Worm (Caenorhabditis elegans): Measurements from ENCODE around the gene B0310.1.

DNA sequence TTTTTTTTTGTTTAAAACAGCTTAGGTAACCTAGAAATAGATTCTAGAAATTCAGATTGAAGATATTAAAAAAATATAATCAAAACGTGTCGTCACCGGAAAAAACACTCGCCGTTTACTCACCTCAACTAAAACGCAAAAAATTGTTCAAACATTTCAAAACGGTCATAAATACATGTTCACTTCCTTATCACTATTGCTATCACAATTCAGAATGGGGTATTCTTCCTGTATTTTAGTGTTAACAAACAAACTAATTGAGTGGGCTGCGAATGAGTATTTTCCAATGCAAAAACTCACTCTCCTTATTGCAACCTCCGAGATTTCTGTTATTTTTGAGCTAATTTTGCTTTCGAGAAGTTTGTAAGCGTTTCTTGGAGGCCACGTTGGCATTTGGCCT, 43.2 kb upstream of the B0310.1 start, which contains the start of gene F52D1.2:
- TF ChIP-seq ceh-82 (tag; optimal IDR thresholded peaks at IDR 0.05) = no peak
- TF ChIP-seq tbx-2 (tag; optimal IDR thresholded peaks at IDR 0.05) = no peak
- no peak for TF ChIP-seq egl-27 (tag; optimal IDR thresholded peaks at IDR 0.05)
- no peak for TF ChIP-seq ceh-88 (GFP tag; IDR thresholded peaks at IDR 0.05)
- TF ChIP-seq nhr-47 (tag; optimal IDR thresholded peaks at IDR 0.05) = no peak
- no peak for TF ChIP-seq nhr-237 (tag; optimal IDR thresholded peaks at IDR 0.05)
- no peak for TF ChIP-seq unc-30 (tag; optimal IDR thresholded peaks at IDR 0.05)
- no peak for TF ChIP-seq unc-62 (GFP tag; optimal IDR thresholded peaks at IDR 0.05)
- TF ChIP-seq unc-98 (GFP tag; IDR thresholded peaks at IDR 0.05) = no peak
- TF ChIP-seq hpl-2 (GFP tag; optimal IDR thresholded peaks at IDR 0.05) = no peak
- TF ChIP-seq nhr-11 (tag; optimal IDR thresholded peaks at IDR 0.05) = no peak
- TF ChIP-seq dpl-1 (GFP tag; optimal IDR thresholded peaks at IDR 0.05) = no peak
- no peak for TF ChIP-seq zag-1 (tag; optimal IDR thresholded peaks at IDR 0.05)
- TF ChIP-seq snpc-4 (tag; optimal IDR thresholded peaks at IDR 0.05) = no peak

All from whole organism, L1 larva.